Fruit fly (Drosophila melanogaster): ENCODE data around the gene CG14435.

CG14435 gene

DNA sequence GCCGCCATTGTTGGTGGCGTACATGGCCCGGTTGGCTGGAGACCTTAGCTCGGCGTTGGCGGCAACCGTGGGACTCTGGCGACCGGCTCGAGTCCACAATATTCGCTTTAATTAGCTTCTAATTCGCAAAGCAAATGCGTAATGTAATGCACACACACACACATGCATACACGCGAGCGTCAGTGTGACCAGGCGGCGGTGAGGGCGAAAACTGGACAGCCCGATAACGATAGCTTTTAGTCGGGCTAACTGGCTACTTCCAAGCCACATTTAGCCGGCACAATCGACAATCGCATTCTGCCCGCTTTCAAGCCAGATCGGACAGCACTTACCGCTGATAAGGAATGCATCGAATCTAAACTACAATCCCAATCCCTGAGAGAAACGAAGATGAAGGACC is 23.0 kb downstream of the CG14435 start, which contains the start of the genes Nf-YC and xit (continued):
- no peak for TF ChIP-seq hb (GFP tag; IDR thresholded peaks at IDR 0.05; ENCODE audit: partially characterized antibody)
- TF ChIP-seq gsb-n (tag; optimal IDR thresholded peaks at IDR 0.05) = no peak
- TF ChIP-seq tap (tag; optimal IDR thresholded peaks at IDR 0.05) = no peak
- TF ChIP-seq NC2β (GFP tag; optimal IDR thresholded peaks at IDR 0.05) = peak; percentile 14
- TF ChIP-seq Ets65A (GFP tag) = no peak
- TF ChIP-seq HLH54F (GFP tag; optimal IDR thresholded peaks at IDR 0.05) = no peak
- TF ChIP-seq sug (tag; optimal IDR thresholded peaks at IDR 0.05) = no peak
- peak; percentile 76 for TF ChIP-seq CG17186 (GFP tag; optimal IDR thresholded peaks at IDR 0.05)
- no peak for TF ChIP-seq slp2 (GFP tag; optimal IDR thresholded peaks at IDR 0.05)
- TF ChIP-seq B-H1 (GFP tag; IDR thresholded peaks at IDR 0.05) = no peak
- no peak for TF ChIP-seq CG13775 (GFP tag; optimal IDR thresholded peaks at IDR 0.05)
- no peak for TF ChIP-seq CG12942 (GFP tag; optimal IDR thresholded peaks at IDR 0.05)
- TF ChIP-seq Pdp1 (GFP tag; optimal IDR thresholded peaks at IDR 0.05) = peak in 1 of 2 experiments; percentile 77
- TF ChIP-seq zf30C (GFP tag; optimal IDR thresholded peaks at IDR 0.05) = no peak
- TF ChIP-seq CG15601 (tag; optimal IDR thresholded peaks at IDR 0.05) = no peak
- no peak for TF ChIP-seq Hr39 (optimal IDR thresholded peaks at IDR 0.05)
- no peak for TF ChIP-seq lab (GFP tag; optimal IDR thresholded peaks at IDR 0.05)
- TF ChIP-seq pita (GFP tag; optimal IDR thresholded peaks at IDR 0.05) = no peak
- TF ChIP-seq dpn (GFP tag; optimal IDR thresholded peaks at IDR 0.05) = no peak
- no peak for TF ChIP-seq CG1647 (GFP tag; optimal IDR thresholded peaks at IDR 0.05)
- no peak for TF ChIP-seq HLH3B (GFP tag; IDR thresholded peaks at IDR 0.05)
- TF ChIP-seq shn (GFP tag; optimal IDR thresholded peaks at IDR 0.05) = peak; percentile 49
- TF ChIP-seq CG16779 (GFP tag; IDR thresholded peaks at IDR 0.05) = no peak
- TF ChIP-seq CG12659 (GFP tag; optimal IDR thresholded peaks at IDR 0.05) = no peak
- no peak for TF ChIP-seq sd (tag; optimal IDR thresholded peaks at IDR 0.05)
- TF ChIP-seq ATbp (GFP tag; optimal IDR thresholded peaks at IDR 0.05) = no peak
- TF ChIP-seq CG1529 (GFP tag; optimal IDR thresholded peaks at IDR 0.05) = no peak
- TF ChIP-seq en (GFP tag; optimal IDR thresholded peaks at IDR 0.05) = no peak
- no peak for TF ChIP-seq ap (GFP tag; IDR thresholded peaks at IDR 0.05)
- peak; percentile 65 for TF ChIP-seq CG2116 (GFP tag; optimal IDR thresholded peaks at IDR 0.05)
- no peak for TF ChIP-seq CG1602 (GFP tag; optimal IDR thresholded peaks at IDR 0.05)
- TF ChIP-seq CG34376 (GFP tag; optimal IDR thresholded peaks at IDR 0.05) = no peak
- no peak for TF ChIP-seq CG9609 (GFP tag; optimal IDR thresholded peaks at IDR 0.05)
- TF ChIP-seq CG32772 (GFP tag; IDR thresholded peaks at IDR 0.05) = no peak
- no peak for TF ChIP-seq Jarid2 (GFP tag; optimal IDR thresholded peaks at IDR 0.05)
- TF ChIP-seq CG17361 (GFP tag; IDR thresholded peaks at IDR 0.05) = no peak
- TF ChIP-seq sens (GFP tag) = no peak
- TF ChIP-seq B-H2 (GFP tag; optimal IDR thresholded peaks at IDR 0.05) = no peak
- no peak for TF ChIP-seq cas (GFP tag; IDR thresholded peaks at IDR 0.05)
- TF ChIP-seq klu (GFP tag; IDR thresholded peaks at IDR 0.05) = no peak
- TF ChIP-seq CG4617 (GFP tag; optimal IDR thresholded peaks at IDR 0.05; ENCODE audit: borderline replicate concordance) = peak; percentile 83
- no peak for TF ChIP-seq CG10979 (tag; optimal IDR thresholded peaks at IDR 0.05)
- no peak for TF ChIP-seq ab (GFP tag; optimal IDR thresholded peaks at IDR 0.05)
- TF ChIP-seq sim (GFP tag; IDR thresholded peaks at IDR 0.05) = no peak
- no peak for TF ChIP-seq CG4328 (GFP tag; optimal IDR thresholded peaks at IDR 0.05)
- no peak for TF ChIP-seq CG6683 (GFP tag; optimal IDR thresholded peaks at IDR 0.05)
- no peak for TF ChIP-seq CG14965 (GFP tag; optimal IDR thresholded peaks at IDR 0.05; ENCODE audit: borderline replicate concordance)
- no peak for TF ChIP-seq CG5953 (GFP tag; IDR thresholded peaks at IDR 0.05)
- no peak for TF ChIP-seq CG8765 (GFP tag; IDR thresholded peaks at IDR 0.05)
- no peak for TF ChIP-seq CG11560 (tag; IDR thresholded peaks at IDR 0.05)
- TF ChIP-seq CG18764 (GFP tag; optimal IDR thresholded peaks at IDR 0.05) = no peak
- no peak for TF ChIP-seq CG2202 (tag; optimal IDR thresholded peaks at IDR 0.05)
- TF ChIP-seq MBD-R2 (GFP tag; IDR thresholded peaks at IDR 0.05) = peak; percentile 95

Measured in whole organism, embryonic.